Fruit fly (Drosophila melanogaster) whole organism, embryonic: ENCODE results near the gene orb.
A peak's percentile ranks its signal among the peaks of the same experiment; 100 is the strongest.

Source experiments
- Adf1 ChIP-seq: fragments of 200-800 bp; sonication (Bioruptor generic); IDR thresholded peaks from 2 replicates; pipeline ENCODE4 v1.3.6; 2022; ENCODE audit warnings: missing biosample characterization, missing genetic modification characterization
- Aef1 ChIP-seq: fragments of 200-800 bp; sonication (Bioruptor generic); IDR thresholded peaks from 3 replicates; pipeline ENCODE4 v1.3.6; 2022; ENCODE audit warnings: missing biosample characterization, missing genetic modification characterization
- Awh ChIP-seq: fragments of 200-800 bp; sonication (Bioruptor generic); IDR thresholded peaks from 2 replicates; pipeline ENCODE4, ENCODE4 v1.3.6; 2022; ENCODE audit warnings: missing biosample characterization, missing genetic modification characterization
- B-H1 ChIP-seq: fragments of 200-800 bp; sonication (Bioruptor generic); IDR thresholded peaks from 3 replicates; pipeline ENCODE4 v1.3.6; 2022; ENCODE audit warnings: missing biosample characterization, missing genetic modification characterization
- CG10267 ChIP-seq: fragments of 200-800 bp; sonication (Bioruptor generic); optimal IDR thresholded peaks from 2 replicates; lab custom pipeline; 2018; ENCODE audit warnings: missing biosample characterization, mild to moderate bottlenecking, missing genetic modification characterization, moderate library complexity
- CG10274 ChIP-seq: fragments of 200-800 bp; sonication (Bioruptor generic); optimal IDR thresholded peaks from 3 replicates; lab custom pipeline; 2017; ENCODE audit warnings: missing biosample characterization, mild to moderate bottlenecking, missing genetic modification characterization
- CG10431 ChIP-seq: fragments of 200-800 bp; sonication (Bioruptor generic); optimal IDR thresholded peaks from 3 replicates; lab custom pipeline; 2018; ENCODE audit warnings: missing biosample characterization, mild to moderate bottlenecking, missing genetic modification characterization
- CG11247 ChIP-seq: fragments of 200-800 bp; sonication (Bioruptor generic); IDR thresholded peaks from 2 replicates; pipeline ENCODE4 v1.3.6; 2022; ENCODE audit warnings: missing biosample characterization, missing genetic modification characterization
- CG11456 ChIP-seq: fragments of 200-800 bp; sonication (Bioruptor generic); IDR thresholded peaks from 3 replicates; pipeline ENCODE4 v1.3.6; 2022; ENCODE audit warnings: missing biosample characterization, missing genetic modification characterization
- CG12071 ChIP-seq: fragments of 200-800 bp; sonication (Bioruptor generic); optimal IDR thresholded peaks from 3 replicates; lab custom pipeline; 2018; ENCODE audit warnings: missing biosample characterization, mild to moderate bottlenecking, missing genetic modification characterization
- CG14050 ChIP-seq: fragments of 200-800 bp; sonication (Bioruptor generic); IDR thresholded peaks from 3 replicates; pipeline ENCODE4 v1.3.6; 2022; ENCODE audit warnings: missing biosample characterization, missing genetic modification characterization
- CG14860 ChIP-seq: fragments of 200-800 bp; sonication (Bioruptor generic); IDR thresholded peaks from 3 replicates; pipeline ENCODE4 v1.3.6; 2022; ENCODE audit warnings: missing biosample characterization, missing genetic modification characterization; ENCODE audit not compliant: partially characterized antibody
- CG17359 ChIP-seq: fragments of 200-800 bp; sonication (Bioruptor generic); optimal IDR thresholded peaks from 3 replicates; lab custom pipeline; 2018; ENCODE audit warnings: missing biosample characterization, mild to moderate bottlenecking, missing genetic modification characterization, moderate library complexity
- CG30403 ChIP-seq: fragments of 200-800 bp; sonication (Bioruptor generic); optimal IDR thresholded peaks from 3 replicates; lab custom pipeline; 2016; ENCODE audit warnings: missing biosample characterization, missing genetic modification characterization
- CG34376 ChIP-seq: fragments of 200-800 bp; sonication (Bioruptor generic); optimal IDR thresholded peaks from 2 replicates; lab custom pipeline; 2018; ENCODE audit warnings: missing biosample characterization, mild to moderate bottlenecking, missing genetic modification characterization
- CG42726 ChIP-seq: fragments of 200-800 bp; sonication (Bioruptor generic); IDR thresholded peaks from 2 replicates; pipeline ENCODE4 v1.3.6; 2022; ENCODE audit warnings: missing biosample characterization, missing genetic modification characterization; ENCODE audit not compliant: partially characterized antibody
- CG4404 ChIP-seq: fragments of 200-800 bp; sonication (Bioruptor generic); IDR thresholded peaks from 2 replicates; pipeline ENCODE4 v1.3.6; 2022; ENCODE audit warnings: missing biosample characterization, missing genetic modification characterization
- CG5245 ChIP-seq: fragments of 200-800 bp; sonication (Bioruptor generic); optimal IDR thresholded peaks from 3 replicates; lab custom pipeline; 2016; ENCODE audit warnings: missing biosample characterization, missing genetic modification characterization
- CG6175 ChIP-seq: fragments of 200-800 bp; sonication (Bioruptor generic); IDR thresholded peaks from 3 replicates; pipeline ENCODE4 v1.3.6; 2022; ENCODE audit warnings: missing biosample characterization, missing genetic modification characterization
- CG6654 ChIP-seq: fragments of 200-800 bp; sonication (Bioruptor generic); optimal IDR thresholded peaks from 2 replicates; lab custom pipeline; 2017; ENCODE audit warnings: missing biosample characterization, mild to moderate bottlenecking, missing genetic modification characterization
- D ChIP-seq, 2 experiments: fragments of 200-800 bp in 1 of 2; fragments of >200 bp in 1 of 2; sonication (Bioruptor generic) in 1 of 2; optimal IDR thresholded peaks; 2 replicates in 1 of 2; 3 replicates in 1 of 2; lab custom pipeline; 2017; ENCODE audit warnings: mild to moderate bottlenecking in 1 of 2, missing biosample characterization in 1 of 2, missing genetic modification characterization in 1 of 2, missing genetic modification reagents in 1 of 2
- Dfd ChIP-seq, 2 experiments: fragments of >200 bp; optimal IDR thresholded peaks; 2 replicates each; lab custom pipeline; 2017; ENCODE audit warnings: missing biosample characterization in 2 of 2, missing genetic modification characterization in 2 of 2
- Dll ChIP-seq: fragments of 200-800 bp; sonication (Bioruptor generic); IDR thresholded peaks from 4 replicates; pipeline ENCODE4 v1.3.6; 2022; ENCODE audit warnings: missing biosample characterization, missing genetic modification characterization; ENCODE audit not compliant: partially characterized antibody
- Dp ChIP-seq: fragments of 200-800 bp; sonication (Bioruptor generic); optimal IDR thresholded peaks from 2 replicates; lab custom pipeline; 2018; ENCODE audit warnings: missing biosample characterization, mild to moderate bottlenecking, missing genetic modification characterization, moderate library complexity
- H2.0 ChIP-seq: fragments of 200-800 bp; sonication (Bioruptor generic); IDR thresholded peaks from 2 replicates; pipeline ENCODE4 v1.3.6; 2022; ENCODE audit warnings: missing biosample characterization, missing genetic modification characterization
- Hand ChIP-seq: fragments of 200-800 bp; sonication (Bioruptor generic); optimal IDR thresholded peaks from 2 replicates; lab custom pipeline; 2017; ENCODE audit warnings: mild to moderate bottlenecking, missing biosample characterization, missing genetic modification reagents, missing genetic modification characterization
- Hr78 ChIP-seq, 2 experiments: fragments of 200-800 bp in 1 of 2; fragments of >200 bp in 1 of 2; sonication (Bioruptor generic) in 1 of 2; optimal IDR thresholded peaks; 2 replicates each; lab custom pipeline; 2017 to 2019; ENCODE audit warnings: missing biosample characterization in 2 of 2, missing genetic modification characterization in 2 of 2, mild to moderate bottlenecking in 1 of 2, moderate library complexity in 1 of 2
- Kr ChIP-seq: fragments of 200-800 bp; sonication (Bioruptor generic); optimal IDR thresholded peaks from 2 replicates; lab custom pipeline; 2017; ENCODE audit warnings: missing biosample characterization, mild to moderate bottlenecking, missing genetic modification characterization
- Lim3 ChIP-seq: fragments of 200-800 bp; sonication (Bioruptor generic); IDR thresholded peaks from 2 replicates; pipeline ENCODE4 v1.3.6; 2022; ENCODE audit warnings: missing biosample characterization, missing genetic modification characterization
- Meics ChIP-seq: fragments of 200-800 bp; sonication (Bioruptor generic); optimal IDR thresholded peaks from 2 replicates; lab custom pipeline; 2017; ENCODE audit warnings: missing biosample characterization, mild to moderate bottlenecking, missing genetic modification characterization
- Sry-δ ChIP-seq: fragments of 200-800 bp; sonication (Bioruptor generic); optimal IDR thresholded peaks from 2 replicates; lab custom pipeline; 2016; ENCODE audit warnings: missing biosample characterization, missing genetic modification characterization
- ato ChIP-seq: fragments of 200-800 bp; sonication (Bioruptor generic); IDR thresholded peaks from 2 replicates; pipeline ENCODE4 v1.3.6; 2022; ENCODE audit warnings: missing biosample characterization, missing genetic modification characterization; ENCODE audit not compliant: partially characterized antibody
- chinmo ChIP-seq: fragments of 200-800 bp; sonication (Bioruptor generic); IDR thresholded peaks from 4 replicates; pipeline ENCODE4 v1.3.6; 2022; ENCODE audit warnings: missing biosample characterization, missing genetic modification characterization; ENCODE audit not compliant: partially characterized antibody
- en ChIP-seq: fragments of 200-800 bp; sonication (Bioruptor generic); optimal IDR thresholded peaks from 2 replicates; lab custom pipeline; 2016; ENCODE audit warnings: missing biosample characterization, missing genetic modification characterization
- grn ChIP-seq: fragments of 200-800 bp; sonication (Bioruptor generic); optimal IDR thresholded peaks from 3 replicates; lab custom pipeline; 2017; ENCODE audit warnings: missing biosample characterization, missing genetic modification characterization
- gsb-n ChIP-seq: fragments of 200-800 bp; sonication (Bioruptor generic); optimal IDR thresholded peaks from 3 replicates; lab custom pipeline; 2018; ENCODE audit warnings: missing biosample characterization, mild to moderate bottlenecking, missing genetic modification characterization
- ham ChIP-seq: fragments of 200-800 bp; sonication (Bioruptor generic); IDR thresholded peaks from 2 replicates; pipeline ENCODE4 v1.3.6; 2022; ENCODE audit warnings: missing biosample characterization, missing genetic modification characterization
- hth ChIP-seq: fragments of >200 bp; optimal IDR thresholded peaks from 2 replicates; lab custom pipeline; 2017; ENCODE audit warnings: inconsistent platforms
- insv ChIP-seq, 2 experiments: fragments of 200-800 bp; sonication (Bioruptor generic); optimal IDR thresholded peaks; 3 replicates each; lab custom pipeline; 2016 to 2018; ENCODE audit warnings: missing biosample characterization in 2 of 2, missing genetic modification characterization in 2 of 2
- jumu ChIP-seq: fragments of 200-800 bp; sonication (Bioruptor generic); optimal IDR thresholded peaks from 3 replicates; lab custom pipeline; 2016; ENCODE audit warnings: missing biosample characterization, missing genetic modification characterization
- ken ChIP-seq: fragments of 200-800 bp; sonication (Bioruptor generic); IDR thresholded peaks from 3 replicates; pipeline ENCODE4 v1.3.6; 2022; ENCODE audit warnings: missing biosample characterization, missing genetic modification characterization
- lab ChIP-seq: fragments of 200-800 bp; sonication (Bioruptor generic); optimal IDR thresholded peaks from 3 replicates; lab custom pipeline; 2017; ENCODE audit warnings: missing biosample characterization, missing genetic modification characterization, mild to moderate bottlenecking, moderate library complexity, missing genetic modification reagents
- pros ChIP-seq: fragments of 200-800 bp; sonication (Bioruptor generic); optimal IDR thresholded peaks from 3 replicates; lab custom pipeline; 2019; ENCODE audit warnings: missing biosample characterization, mild to moderate bottlenecking, missing genetic modification characterization, moderate library complexity
- schlank ChIP-seq: fragments of 200-800 bp; sonication (Bioruptor generic); optimal IDR thresholded peaks from 2 replicates; lab custom pipeline; 2018; ENCODE audit warnings: missing biosample characterization, mild to moderate bottlenecking, missing genetic modification characterization
- scrt ChIP-seq: fragments of 200-800 bp; sonication (Bioruptor generic); optimal IDR thresholded peaks from 2 replicates; lab custom pipeline; 2018; ENCODE audit warnings: missing biosample characterization, mild to moderate bottlenecking, missing genetic modification characterization, moderate library complexity
- shn ChIP-seq: fragments of 200-800 bp; sonication (Bioruptor generic); optimal IDR thresholded peaks from 3 replicates; lab custom pipeline; 2016; ENCODE audit warnings: missing biosample characterization, missing genetic modification characterization
- sisA ChIP-seq: fragments of 200-800 bp; sonication (Bioruptor generic); IDR thresholded peaks from 2 replicates; pipeline ENCODE4 v1.3.6; 2022; ENCODE audit warnings: missing biosample characterization, missing genetic modification characterization
- stc ChIP-seq: fragments of 200-800 bp; sonication (Bioruptor generic); IDR thresholded peaks from 2 replicates; pipeline ENCODE4 v1.3.6; 2022; ENCODE audit warnings: missing biosample characterization, missing genetic modification characterization
- vfl ChIP-seq: fragments of 200-800 bp; sonication (Bioruptor generic); optimal IDR thresholded peaks from 2 replicates; lab custom pipeline; 2016; ENCODE audit warnings: missing biosample characterization, missing genetic modification characterization
- wor ChIP-seq: fragments of 200-800 bp; sonication (Bioruptor generic); IDR thresholded peaks from 2 replicates; pipeline ENCODE4 v1.3.6; 2022; ENCODE audit warnings: missing biosample characterization, missing genetic modification characterization
- zen ChIP-seq: fragments of 200-800 bp; sonication (Bioruptor generic); optimal IDR thresholded peaks from 3 replicates; lab custom pipeline; 2018; ENCODE audit warnings: missing biosample characterization, mild to moderate bottlenecking, missing genetic modification characterization, moderate library complexity
- zfh2 ChIP-seq: fragments of 200-800 bp; sonication (Bioruptor generic); optimal IDR thresholded peaks from 2 replicates; lab custom pipeline; 2016; ENCODE audit warnings: missing biosample characterization, missing genetic modification characterization

The orb gene

DNA sequence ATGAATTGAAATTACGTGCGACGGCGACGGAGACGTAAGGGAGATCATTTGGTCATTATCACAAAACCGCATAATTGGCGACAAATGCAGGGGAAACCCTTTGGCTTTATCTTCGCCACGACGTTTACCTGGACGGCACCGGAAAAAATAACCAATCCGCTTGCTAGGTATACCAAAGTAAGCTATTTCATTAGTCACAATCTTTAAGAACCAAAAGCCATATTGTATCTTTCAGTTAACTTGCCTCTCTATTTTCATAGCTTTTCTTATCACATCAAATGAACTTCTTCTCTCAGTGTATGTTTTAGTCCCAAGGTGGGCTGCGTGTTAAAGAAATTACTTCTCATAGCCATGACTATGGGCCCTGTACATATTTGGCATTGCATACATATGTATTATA is 35.0 kb upstream of the orb start (continued):
- no peak for TF ChIP-seq vfl (GFP tag; lab: Kevin White, UChicago)
- no peak for TF ChIP-seq CG4404
- TF ChIP-seq CG42726: no peak
- no peak for TF ChIP-seq CG14050
- TF ChIP-seq Dll (GFP tag; lab: Robert Waterston, UW): no peak
- TF ChIP-seq CG30403: peak; percentile 27
- no peak for TF ChIP-seq zen
- TF ChIP-seq Hr78 (GFP tag; optimal IDR thresholded peaks at IDR 0.05; lab: Kevin White, UChicago): no peak
- no peak for TF ChIP-seq Dp
- TF ChIP-seq CG11456: no peak
- no peak for TF ChIP-seq scrt (GFP tag; lab: Kevin White, UChicago)
- TF ChIP-seq CG5245 (GFP tag; lab: Kevin White, UChicago): no peak
- no peak for TF ChIP-seq CG10267 (tag; lab: Kevin White, UChicago)
- no peak for TF ChIP-seq CG10274 (GFP tag; lab: Kevin White, UChicago)
- no peak for TF ChIP-seq grn
- TF ChIP-seq H2.0 (GFP tag; lab: Robert Waterston, UW): peak; percentile 68
- no peak for TF ChIP-seq CG14860
- no peak for TF ChIP-seq Dfd (GFP tag; optimal IDR thresholded peaks at IDR 0.05; lab: Kevin White, UChicago)
- TF ChIP-seq CG6175: no peak
- no peak for TF ChIP-seq lab
- no peak for TF ChIP-seq D (optimal IDR thresholded peaks at IDR 0.05; lab: Kevin White, UChicago)
- no peak for TF ChIP-seq D (GFP tag; optimal IDR thresholded peaks at IDR 0.05; lab: Kevin White, UChicago)
- TF ChIP-seq CG11247: no peak
- TF ChIP-seq CG6654: no peak
- no peak for TF ChIP-seq Meics
- no peak for TF ChIP-seq sisA (GFP tag; lab: Robert Waterston, UW)
- TF ChIP-seq ham (GFP tag; lab: Robert Waterston, UW): no peak
- no peak for TF ChIP-seq ken
- no peak for TF ChIP-seq chinmo (GFP tag; lab: Robert Waterston, UW)
- TF ChIP-seq zfh2 (GFP tag; lab: Kevin White, UChicago): no peak
- TF ChIP-seq Hand (GFP tag; lab: Kevin White, UChicago): no peak
- no peak for TF ChIP-seq Adf1 (GFP tag; lab: Robert Waterston, UW)
- peak; percentile 7 for TF ChIP-seq gsb-n (tag; lab: Kevin White, UChicago)
- no peak for TF ChIP-seq schlank (tag; lab: Kevin White, UChicago)
- TF ChIP-seq B-H1 (GFP tag; lab: Robert Waterston, UW): no peak
- no peak for TF ChIP-seq hth (lab: Kevin White, UChicago)
- TF ChIP-seq CG10431: no peak
- 0 out of 2 replicates have a peak, but pooled peaks have one; percentile 19 for TF ChIP-seq Awh
- no peak for TF ChIP-seq Aef1 (GFP tag; lab: Robert Waterston, UW)
- no peak for TF ChIP-seq Sry-δ (GFP tag; lab: Kevin White, UChicago)
- TF ChIP-seq insv (GFP tag; optimal IDR thresholded peaks at IDR 0.05; lab: Kevin White, UChicago): no peak
- no peak for TF ChIP-seq wor
- no peak for TF ChIP-seq CG12071 (GFP tag; lab: Kevin White, UChicago)
- TF ChIP-seq Lim3 (GFP tag; lab: Robert Waterston, UW): no peak
- peak; percentile 10 for TF ChIP-seq CG17359
- no peak for TF ChIP-seq pros
- TF ChIP-seq CG34376 (GFP tag; lab: Kevin White, UChicago): no peak
- no peak for TF ChIP-seq shn (GFP tag; lab: Kevin White, UChicago)
- no peak for TF ChIP-seq en (GFP tag; lab: Kevin White, UChicago)
- TF ChIP-seq ato (GFP tag; lab: Robert Waterston, UW): no peak
- TF ChIP-seq Kr (GFP tag; lab: Kevin White, UChicago): no peak
- no peak for TF ChIP-seq jumu (GFP tag; lab: Kevin White, UChicago)
- no peak for TF ChIP-seq stc (GFP tag; lab: Robert Waterston, UW)
